Worm (Caenorhabditis elegans) whole organism, midembryonic: ENCODE measurements around the gene erd-2.2.

Source experiments
- T22C8.4 ChIP-seq: fragments of 200-800 bp; sonication (Bioruptor generic); IDR thresholded peaks from 2 replicates; pipeline ENCODE4 v1.3.6; 2022; ENCODE audit warnings: missing genetic modification characterization, missing compliant biosample characterization
- flt-1 ChIP-seq: fragments of 200-800 bp; sonication (Bioruptor generic); IDR thresholded peaks from 2 replicates; pipeline ENCODE4 v1.3.6; 2022; ENCODE audit warnings: missing genetic modification characterization, missing compliant biosample characterization
- med-1 ChIP-seq: sonication (generic microtip); optimal IDR thresholded peaks from 2 replicates; lab custom pipeline; 2017; ENCODE audit warnings: missing genetic modification characterization, mild to moderate bottlenecking, missing compliant biosample characterization, antibody characterized with exemption, missing genetic modification reagents; ENCODE audit not compliant: insufficient read depth
- tab-1 ChIP-seq: fragments of 200-800 bp; sonication (Bioruptor generic); IDR thresholded peaks from 2 replicates; pipeline ENCODE4 v1.3.6; 2022; ENCODE audit warnings: missing genetic modification characterization, missing compliant biosample characterization

DNA sequence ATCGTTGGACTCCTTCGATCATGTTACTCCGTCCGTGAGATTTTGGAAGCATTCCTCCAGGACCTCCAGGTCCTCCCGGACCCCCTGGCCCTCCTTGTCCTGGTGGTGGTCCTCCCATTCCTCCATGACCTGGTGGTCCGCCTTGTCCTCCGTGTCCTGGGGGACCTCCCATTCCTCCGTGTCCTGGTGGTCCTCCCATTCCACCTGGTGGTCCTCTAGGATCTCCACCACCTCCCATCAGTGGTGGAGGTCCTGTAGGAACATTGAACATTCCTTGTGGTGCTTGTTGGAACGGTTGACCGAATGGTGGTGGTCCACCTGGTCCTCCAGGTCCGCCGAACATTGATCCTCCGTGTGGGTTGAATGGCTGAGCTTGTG lies 47.1 kb downstream of the erd-2.2 start:
- TF ChIP-seq med-1 (GFP tag; lab: Kevin White, UChicago) (no peak), flt-1 (GFP tag; lab: Robert Waterston, UW) (no peak), tab-1 (GFP tag; lab: Robert Waterston, UW) (0 out of 2 replicates have a peak, but pooled peaks have one; percentile 56), T22C8.4 (GFP tag; lab: Robert Waterston, UW) (no peak)
